Fruit fly (Drosophila melanogaster) ovary, adult (tissue): ENCODE data around the gene CG31528.
A peak's percentile ranks its signal among the peaks of the same experiment; 100 is the strongest.

Source experiments
- CG17801 ChIP-seq: fragments of 200-800 bp; optimal IDR thresholded peaks from 2 replicates; lab custom pipeline; 2019; ENCODE audit warnings: missing biosample characterization, mild to moderate bottlenecking, missing genetic modification characterization, moderate library complexity; ENCODE audit not compliant: partially characterized antibody

Gene CG31528

dm6 chr3R:4452345-4453044 is 36.3 kb downstream of the CG31528 start:
- TF ChIP-seq CG17801 (GFP tag; lab: Kevin White, UChicago) = no peak

- peak; percentile 14 for TF ChIP-seq CG17801 (GFP tag; lab: Kevin White, UChicago)
These were observed 37.1 kb downstream of the CG31528 start for dm6 chr3R:4453213-4453956.

- no peak for TF ChIP-seq CG17801 (GFP tag; lab: Kevin White, UChicago)
These were observed 41.4 kb downstream of the CG31528 start for dm6 chr3R:4457625-4458024.

DNA sequence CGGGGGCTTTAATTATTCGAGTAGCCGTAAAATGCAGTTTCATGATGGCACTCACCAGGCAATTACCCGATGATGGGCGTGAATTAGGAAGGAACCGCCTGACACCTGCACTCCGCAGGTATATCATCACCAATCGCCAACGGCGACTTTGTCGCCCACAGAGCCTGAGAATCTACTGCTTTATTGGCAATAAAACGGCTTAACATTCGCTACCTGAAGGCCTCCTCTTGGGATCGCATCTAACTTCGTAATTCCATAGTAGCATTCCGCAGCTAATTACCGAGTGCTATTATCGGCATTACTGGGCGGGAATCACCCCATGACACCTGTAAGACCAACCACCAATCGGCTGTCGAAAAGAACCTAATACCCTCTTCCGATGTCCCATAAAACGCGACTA is 42.0 kb downstream of the CG31528 start:
- no peak for TF ChIP-seq CG17801 (GFP tag; lab: Kevin White, UChicago)

DNA sequence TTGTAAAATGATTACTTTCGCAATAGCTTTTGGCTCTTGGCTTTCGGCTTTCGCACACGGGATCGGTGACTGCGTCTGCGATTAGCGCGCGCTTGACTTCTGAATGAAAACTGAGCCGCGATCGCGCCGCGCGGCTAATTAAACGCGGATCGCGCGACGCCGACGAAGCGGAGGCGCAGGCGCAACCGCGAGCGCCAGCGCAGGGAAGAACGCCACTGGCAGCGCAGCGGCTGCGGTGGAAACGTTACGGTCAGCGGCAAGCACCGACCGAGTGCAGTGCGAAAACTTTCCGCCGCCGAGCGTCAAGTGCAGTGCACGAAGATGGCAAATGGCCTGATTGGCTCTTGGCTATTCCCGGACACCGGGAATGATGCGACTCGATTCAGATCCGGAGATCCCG is 46.5 kb downstream of the CG31528 start, which contains the start of gene CG31522:
CG31522 (minus strand) TSS at position 101 of the 400 bp plus-strand sequence.
- TF ChIP-seq CG17801 (GFP tag; lab: Kevin White, UChicago) = no peak

DNA sequence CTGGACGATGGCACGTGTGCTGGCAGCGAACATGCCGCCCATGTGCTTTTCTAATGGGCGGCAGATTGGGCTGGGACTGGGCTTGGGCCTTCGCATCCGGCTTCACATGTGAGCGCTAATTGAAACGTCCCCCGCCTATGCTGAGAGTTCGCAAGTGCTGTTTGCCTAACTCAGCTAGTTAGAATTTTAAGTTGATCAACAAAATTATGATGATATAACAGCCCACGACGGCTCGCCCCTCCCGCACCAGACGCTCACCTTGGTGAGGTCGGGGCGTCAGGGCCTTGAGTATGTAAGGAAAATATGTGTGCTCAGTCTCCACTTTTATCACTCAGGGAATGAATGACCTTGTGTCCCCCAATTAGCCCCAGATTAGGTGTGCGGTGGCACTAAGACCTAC is 50.7 kb downstream of the CG31528 start:
- TF ChIP-seq CG17801 (GFP tag; lab: Kevin White, UChicago) = no peak
